Worm (Caenorhabditis elegans) whole organism, L4/young adult: ENCODE data around the gene srw-7.

Experiments
- W03F9.2 ChIP-seq: fragments of 150-350 bp; optimal IDR thresholded peaks from 2 replicates; lab custom pipeline; 2014; ENCODE audit warnings: missing biosample characterization, missing genetic modification characterization
- him-1 ChIP-seq: sonication (generic microtip); optimal IDR thresholded peaks from 2 replicates; lab custom pipeline; 2016; ENCODE audit warnings: missing genotype, missing genetic modification reagents, missing genetic modification characterization, missing compliant biosample characterization

- TF ChIP-seq him-1 (tag; lab: Kevin White, UChicago) (no peak), W03F9.2 (tag; lab: Kevin White, UChicago) (no peak)
These were observed 6.2 kb downstream of the srw-7 start, which contains the start of gene scl-12 for ce11 chrV:3812291-3812690.
